Fruit fly (Drosophila melanogaster): ENCODE results near the gene CG7376.

Gene CG7376

DNA sequence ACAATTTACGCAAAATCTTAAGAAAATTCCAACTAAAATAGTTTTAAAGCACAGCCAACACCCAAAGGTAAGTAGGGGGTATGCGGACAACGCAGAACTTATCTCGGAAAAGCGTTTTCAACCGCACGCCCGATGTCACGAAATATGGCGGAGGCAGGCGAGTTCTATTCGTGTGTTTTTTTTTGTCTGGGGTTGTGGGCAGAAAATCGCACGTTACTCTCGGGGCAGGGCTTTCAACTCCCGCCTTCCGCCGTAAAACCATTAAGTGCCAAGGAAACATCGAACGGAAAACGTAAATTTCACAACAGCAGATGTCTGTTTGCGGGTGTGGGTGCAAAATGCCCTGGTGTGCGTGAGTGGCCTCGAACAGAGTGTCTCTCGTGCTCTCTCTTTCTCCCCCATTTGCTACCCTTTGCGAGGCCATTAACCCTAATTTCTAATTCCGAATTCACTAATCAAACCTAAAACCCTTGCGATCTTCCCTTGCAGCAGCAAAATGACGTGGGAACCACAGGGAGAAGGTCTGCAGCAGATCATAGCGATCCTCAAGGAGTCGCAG lies 19.6 kb downstream of the CG7376 start (continued):
- TF ChIP-seq CG1603 (tag; optimal IDR thresholded peaks at IDR 0.05) (no peak), trh (GFP tag; optimal IDR thresholded peaks at IDR 0.05) (no peak), CG14050 (GFP tag; IDR thresholded peaks at IDR 0.05) (no peak), CG15269 (tag; optimal IDR thresholded peaks at IDR 0.05) (no peak), CG16863 (GFP tag; optimal IDR thresholded peaks at IDR 0.05) (no peak), CG2678 (tag; optimal IDR thresholded peaks at IDR 0.05) (no peak), CG10147 (GFP tag; optimal IDR thresholded peaks at IDR 0.05) (no peak), Stat92E (GFP tag; optimal IDR thresholded peaks at IDR 0.05) (no peak), CG1832 (GFP tag; optimal IDR thresholded peaks at IDR 0.05) (peak; percentile 56), Sin3A (optimal IDR thresholded peaks at IDR 0.05) (peak; percentile 51), CG32772 (GFP tag; IDR thresholded peaks at IDR 0.05) (no peak), CG4730 (GFP tag; IDR thresholded peaks at IDR 0.05) (no peak), CG12659 (GFP tag; optimal IDR thresholded peaks at IDR 0.05) (no peak), Oaz (GFP tag; IDR thresholded peaks at IDR 0.05) (no peak), CG7271 (tag; optimal IDR thresholded peaks at IDR 0.05) (no peak), nerfin-1 (tag; optimal IDR thresholded peaks at IDR 0.05) (no peak), Hmr (GFP tag; optimal IDR thresholded peaks at IDR 0.05) (no peak), zf30C (GFP tag; optimal IDR thresholded peaks at IDR 0.05) (no peak), Ada2b (GFP tag; IDR thresholded peaks at IDR 0.05) (no peak), CG13424 (tag; optimal IDR thresholded peaks at IDR 0.05) (no peak), CG14014 (GFP tag; IDR thresholded peaks at IDR 0.05) (no peak), CG9797 (GFP tag; optimal IDR thresholded peaks at IDR 0.05) (no peak), CG15011 (GFP tag; optimal IDR thresholded peaks at IDR 0.05) (no peak), tap (tag; optimal IDR thresholded peaks at IDR 0.05) (no peak), fru (optimal IDR thresholded peaks at IDR 0.05) (no peak), inv (GFP tag; IDR thresholded peaks at IDR 0.05; ENCODE audit: partially characterized antibody) (0 out of 2 replicates have a peak, but pooled peaks have one; percentile 4), gsb-n (tag; optimal IDR thresholded peaks at IDR 0.05) (no peak), CG11695 (GFP tag; IDR thresholded peaks at IDR 0.05) (no peak), run (tag; optimal IDR thresholded peaks at IDR 0.05) (no peak), CG18764 (GFP tag; optimal IDR thresholded peaks at IDR 0.05) (no peak), CG30431 (GFP tag; optimal IDR thresholded peaks at IDR 0.05) (no peak), Hand (GFP tag; optimal IDR thresholded peaks at IDR 0.05) (no peak)

DNA sequence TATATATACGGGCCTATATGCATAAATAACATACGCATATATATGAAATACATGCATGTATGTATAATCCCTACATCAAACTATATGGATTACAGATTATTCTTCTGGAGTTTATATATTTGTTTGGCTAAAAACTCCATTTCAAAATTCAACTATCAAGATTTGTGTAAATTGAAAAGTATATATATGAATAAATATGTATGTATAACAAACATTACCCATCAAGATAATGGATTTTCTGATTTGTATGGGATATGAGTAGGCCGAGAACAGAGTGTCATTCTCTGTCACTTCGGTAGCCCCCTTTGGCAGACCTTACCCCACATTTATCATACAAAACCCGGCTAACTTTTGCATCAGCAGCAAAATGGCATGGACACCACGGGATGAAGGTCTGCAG lies 26.1 kb downstream of the CG7376 start, which contains the start of gene CG8219:
Gene CG8219 (plus strand): TSS at position 301 of the 400 bp plus-strand sequence.
- no peak for TF ChIP-seq fd64A (GFP tag; optimal IDR thresholded peaks at IDR 0.05)
- TF ChIP-seq CG7271 (tag; optimal IDR thresholded peaks at IDR 0.05), result no peak
- no peak for TF ChIP-seq sima (GFP tag; optimal IDR thresholded peaks at IDR 0.05)
- no peak for TF ChIP-seq slp2 (GFP tag; optimal IDR thresholded peaks at IDR 0.05)
- TF ChIP-seq CG12659 (GFP tag; optimal IDR thresholded peaks at IDR 0.05), result no peak
- TF ChIP-seq stc (GFP tag; IDR thresholded peaks at IDR 0.05), result no peak
- TF ChIP-seq lmd (GFP tag; IDR thresholded peaks at IDR 0.05), result no peak
- no peak for TF ChIP-seq CG7987 (GFP tag; optimal IDR thresholded peaks at IDR 0.05)
- TF ChIP-seq NFAT (GFP tag; IDR thresholded peaks at IDR 0.05), result no peak
